Worm (Caenorhabditis elegans): ENCODE results near the gene Y49E10.30.
A peak's percentile ranks its signal among the peaks of the same experiment; 100 is the strongest.

The Y49E10.30 gene

ce11 chrIII:12399709-12400108, 13.0 kb downstream of the Y49E10.30 start (continued):
- no peak for TF ChIP-seq hlh-11 (tag; optimal IDR thresholded peaks at IDR 0.05)
- no peak for TF ChIP-seq nhr-77 (tag; optimal IDR thresholded peaks at IDR 0.05)
- TF ChIP-seq lin-29 (GFP tag; IDR thresholded peaks at IDR 0.05): 0 out of 2 replicates have a peak, but pooled peaks have one; percentile 16
- TF ChIP-seq sdz-12 (GFP tag; optimal IDR thresholded peaks at IDR 0.05): no peak
- no peak for TF ChIP-seq nhr-11 (tag; optimal IDR thresholded peaks at IDR 0.05)
- TF ChIP-seq D1046.2 (GFP tag; IDR thresholded peaks at IDR 0.05): 0 out of 2 replicates have a peak, but pooled peaks have one; percentile 56
- TF ChIP-seq egl-27 (tag; optimal IDR thresholded peaks at IDR 0.05): no peak
- no peak for TF ChIP-seq ztf-11 (tag; optimal IDR thresholded peaks at IDR 0.05)
- TF ChIP-seq ctbp-1 (GFP tag; IDR thresholded peaks at IDR 0.05): peak; percentile 55; the same call in 1 of the 2 replicates
- peak; percentile 75 for TF ChIP-seq lim-7 (GFP tag; IDR thresholded peaks at IDR 0.05)
- no peak for TF ChIP-seq lsy-2 (tag; optimal IDR thresholded peaks at IDR 0.05)
- TF ChIP-seq Y5F2A.4 (GFP tag; optimal IDR thresholded peaks at IDR 0.05): no peak
- TF ChIP-seq spr-3 (GFP tag; optimal IDR thresholded peaks at IDR 0.05): peak; percentile 15
- 0 out of 2 replicates have a peak, but pooled peaks have one; percentile 13 for TF ChIP-seq F44E2.7 (GFP tag; IDR thresholded peaks at IDR 0.05)
- TF ChIP-seq mes-2 (tag; optimal IDR thresholded peaks at IDR 0.05; ENCODE audit: poor library complexity, severe bottlenecking): peak; percentile 61
- TF ChIP-seq lin-1 (GFP tag; IDR thresholded peaks at IDR 0.05): no peak
- peak; percentile 33 for TF ChIP-seq rbr-2 (tag; optimal IDR thresholded peaks at IDR 0.05)
- TF ChIP-seq egl-43 (GFP tag; IDR thresholded peaks at IDR 0.05): peak; percentile 83
- TF ChIP-seq F49E8.2 (tag; optimal IDR thresholded peaks at IDR 0.05; ENCODE audit: borderline replicate concordance): no peak
- TF ChIP-seq daf-16 (GFP tag; optimal IDR thresholded peaks at IDR 0.05): peak in 1 of 2 experiments; percentile 20
- TF ChIP-seq daf-16 (tag; optimal IDR thresholded peaks at IDR 0.05): no peak
- no peak for TF ChIP-seq ama-1 (optimal IDR thresholded peaks at IDR 0.05)
- peak in 1 of 2 experiments; percentile 59; a peak in 1 of 4 replicates for TF ChIP-seq madf-5 (GFP tag; IDR thresholded peaks at IDR 0.05)

- no peak for TF ChIP-seq lsy-2 (tag; optimal IDR thresholded peaks at IDR 0.05)
- TF ChIP-seq ceh-28 (tag; optimal IDR thresholded peaks at IDR 0.05): peak; percentile 88
These were observed 23.6 kb downstream of the Y49E10.30 start for ce11 chrIII:12410304-12410703.

ce11 chrIII:12411059-12411458, 24.4 kb downstream of the Y49E10.30 start:
- TF ChIP-seq nhr-6 (tag; optimal IDR thresholded peaks at IDR 0.05) (no peak), ceh-28 (tag; optimal IDR thresholded peaks at IDR 0.05) (peak; percentile 91)

ce11 chrIII:12411668-12412067, 25.0 kb downstream of the Y49E10.30 start:
- no peak for TF ChIP-seq hlh-30 (tag; optimal IDR thresholded peaks at IDR 0.05; ENCODE audit: insufficient read depth)
- TF ChIP-seq set-16 (GFP tag; IDR thresholded peaks at IDR 0.05): no peak
- no peak for TF ChIP-seq nhr-10 (tag; optimal IDR thresholded peaks at IDR 0.05)
- TF ChIP-seq aly-2 (tag; optimal IDR thresholded peaks at IDR 0.05): no peak
- TF ChIP-seq aha-1 (tag): peak; percentile 15
- TF ChIP-seq ceh-28 (tag; optimal IDR thresholded peaks at IDR 0.05): peak; percentile 92
- no peak for TF ChIP-seq egl-43 (GFP tag; IDR thresholded peaks at IDR 0.05)

- TF ChIP-seq nhr-76 (tag; optimal IDR thresholded peaks at IDR 0.05) (no peak), F49E8.2 (tag; optimal IDR thresholded peaks at IDR 0.05; ENCODE audit: borderline replicate concordance) (no peak), unc-130 (GFP tag; optimal IDR thresholded peaks at IDR 0.05) (no peak), ztf-7 (tag; optimal IDR thresholded peaks at IDR 0.05) (no peak), saeg-2 (GFP tag; IDR thresholded peaks at IDR 0.05) (no peak), T26A8.4 (GFP tag; IDR thresholded peaks at IDR 0.05) (no peak), F10B5.3 (tag; optimal IDR thresholded peaks at IDR 0.05) (no peak), snpc-4 (tag; optimal IDR thresholded peaks at IDR 0.05) (no peak), D1046.2 (GFP tag; IDR thresholded peaks at IDR 0.05) (no peak), aly-2 (tag; optimal IDR thresholded peaks at IDR 0.05) (no peak)
These were observed 27.8 kb downstream of the Y49E10.30 start for ce11 chrIII:12414533-12414932.

All from whole organism, L4 larva.